Worm (Caenorhabditis elegans) whole organism, young adult: ENCODE results near the gene madf-4.

ENCODE experiments used
- B0261.1 ChIP-seq: sonication (generic microtip); optimal IDR thresholded peaks from 2 replicates; lab custom pipeline; 2016; ENCODE audit warnings: mild to moderate bottlenecking, missing genetic modification characterization, moderate library complexity, missing compliant biosample characterization
- B0336.3 ChIP-seq: fragments of 200-800 bp; sonication (Bioruptor generic); IDR thresholded peaks from 2 replicates; pipeline ENCODE4 v1.3.6; 2022; ENCODE audit warnings: missing genetic modification characterization, missing compliant biosample characterization
- C06A6.2 ChIP-seq: fragments of 200-800 bp; sonication (Bioruptor generic); conservative IDR thresholded peaks from 2 replicates; pipeline ENCODE4 v1.3.6; 2022; ENCODE audit warnings: missing genetic modification characterization, missing compliant biosample characterization
- C17E4.6 ChIP-seq: fragments of 200-800 bp; sonication (Bioruptor generic); IDR thresholded peaks from 2 replicates; pipeline ENCODE4 v1.3.6; 2022; ENCODE audit warnings: missing genetic modification reagents, missing genetic modification characterization, missing compliant biosample characterization
- F22D6.2 ChIP-seq: sonication (generic microtip); optimal IDR thresholded peaks from 2 replicates; lab custom pipeline; 2016; ENCODE audit warnings: mild to moderate bottlenecking, missing genetic modification characterization, missing compliant biosample characterization
- F33H1.4 ChIP-seq: fragments of 200-800 bp; sonication (Bioruptor generic); IDR thresholded peaks from 2 replicates; pipeline ENCODE4 v1.3.6; 2022; ENCODE audit warnings: missing genetic modification reagents, missing genetic modification characterization, missing compliant biosample characterization
- F37B4.10 ChIP-seq: fragments of 200-800 bp; sonication (Bioruptor generic); IDR thresholded peaks from 2 replicates; pipeline ENCODE4 v1.3.6; 2022; ENCODE audit warnings: missing genetic modification characterization, missing compliant biosample characterization
- F55B11.4 ChIP-seq: sonication (generic microtip); optimal IDR thresholded peaks from 2 replicates; lab custom pipeline; 2016; ENCODE audit warnings: missing compliant biosample characterization, missing genetic modification characterization, borderline replicate concordance; ENCODE audit not compliant: insufficient read depth
- F57C9.4 ChIP-seq: sonication (generic microtip); optimal IDR thresholded peaks from 2 replicates; lab custom pipeline; 2017; ENCODE audit warnings: mild to moderate bottlenecking, missing genetic modification characterization, missing compliant biosample characterization
- K11D2.4 ChIP-seq: fragments of 200-800 bp; sonication (Bioruptor generic); IDR thresholded peaks from 2 replicates; pipeline ENCODE4 v1.3.6; 2022; ENCODE audit warnings: missing genetic modification reagents, missing genetic modification characterization, missing compliant biosample characterization
- T07F8.4 ChIP-seq: sonication (generic microtip); optimal IDR thresholded peaks from 2 replicates; lab custom pipeline; 2016; ENCODE audit warnings: mild to moderate bottlenecking, missing genetic modification characterization, moderate library complexity, missing compliant biosample characterization
- Y53G8AR.9 ChIP-seq: fragments of 200-800 bp; sonication (Bioruptor generic); conservative IDR thresholded peaks from 2 replicates; pipeline ENCODE4 v1.3.6; 2022; ENCODE audit warnings: missing genetic modification reagents, missing genetic modification characterization, missing compliant biosample characterization
- Y79H2A.3 ChIP-seq: fragments of 200-800 bp; sonication (Bioruptor generic); conservative IDR thresholded peaks from 2 replicates; pipeline ENCODE4 v1.3.6; 2022; ENCODE audit warnings: missing genetic modification reagents, missing genetic modification characterization, missing compliant biosample characterization
- Y95B8A.8 ChIP-seq: fragments of 200-800 bp; sonication (Bioruptor generic); IDR thresholded peaks from 2 replicates; pipeline ENCODE4 v1.3.6; 2022; ENCODE audit warnings: missing genetic modification reagents, missing genetic modification characterization, missing compliant biosample characterization
- ZK185.1 ChIP-seq: sonication (generic microtip); optimal IDR thresholded peaks from 2 replicates; lab custom pipeline; 2016; ENCODE audit warnings: mild to moderate bottlenecking, missing genetic modification characterization, missing compliant biosample characterization; ENCODE audit not compliant: poor library complexity, severe bottlenecking
- akir-1 ChIP-seq: fragments of 200-800 bp; sonication (Bioruptor generic); optimal IDR thresholded peaks from 2 replicates; lab custom pipeline; 2018; ENCODE audit warnings: mild to moderate bottlenecking, missing genetic modification characterization, moderate library complexity, missing compliant biosample characterization
- bed-1 ChIP-seq: fragments of 200-800 bp; sonication (Bioruptor generic); IDR thresholded peaks from 2 replicates; pipeline ENCODE4 v1.3.6; 2022; ENCODE audit warnings: missing genetic modification reagents, missing genetic modification characterization, missing compliant biosample characterization
- ccch-3 ChIP-seq: fragments of 200-800 bp; sonication (Bioruptor generic); optimal IDR thresholded peaks from 2 replicates; lab custom pipeline; 2018; ENCODE audit warnings: mild to moderate bottlenecking, missing genetic modification characterization, missing compliant biosample characterization
- die-1 ChIP-seq: sonication (generic microtip); optimal IDR thresholded peaks from 2 replicates; lab custom pipeline; 2016; ENCODE audit warnings: missing genotype, mild to moderate bottlenecking, missing genetic modification characterization, missing compliant biosample characterization
- dpl-1 ChIP-seq: fragments of 150-350 bp; optimal IDR thresholded peaks from 2 replicates; lab custom pipeline; 2014; ENCODE audit warnings: missing biosample characterization, missing genetic modification reagents, missing genetic modification characterization
- efl-1 ChIP-seq: fragments of 150-350 bp; optimal IDR thresholded peaks from 2 replicates; lab custom pipeline; 2014; ENCODE audit warnings: missing biosample characterization, missing genetic modification reagents, missing genetic modification characterization
- egrh-3 ChIP-seq: fragments of 200-800 bp; sonication (Bioruptor generic); IDR thresholded peaks from 2 replicates; pipeline ENCODE4 v1.3.6; 2022; ENCODE audit warnings: missing genetic modification reagents, missing genetic modification characterization, missing compliant biosample characterization
- ets-4 ChIP-seq: fragments of 200-800 bp; sonication (Bioruptor generic); optimal IDR thresholded peaks from 2 replicates; lab custom pipeline; 2018; ENCODE audit warnings: mild to moderate bottlenecking, missing genetic modification characterization, missing compliant biosample characterization
- hsf-1 ChIP-seq: fragments of 200-800 bp; sonication (Bioruptor generic); IDR thresholded peaks from 2 replicates; pipeline ENCODE4 v1.3.6; 2022; ENCODE audit warnings: missing genetic modification reagents, missing genetic modification characterization, missing compliant biosample characterization
- let-526 ChIP-seq: fragments of 200-800 bp; sonication (Bioruptor generic); IDR thresholded peaks from 2 replicates; pipeline ENCODE4 v1.3.6; 2022; ENCODE audit warnings: missing genetic modification reagents, missing genetic modification characterization, missing compliant biosample characterization
- lin-26 ChIP-seq: fragments of 200-800 bp; sonication (Bioruptor generic); IDR thresholded peaks from 2 replicates; pipeline ENCODE4 v1.3.6; 2022; ENCODE audit warnings: missing genetic modification reagents, missing genetic modification characterization, missing compliant biosample characterization
- lin-54 ChIP-seq: fragments of 200-800 bp; sonication (Bioruptor generic); optimal IDR thresholded peaks from 2 replicates; lab custom pipeline; 2018; ENCODE audit warnings: mild to moderate bottlenecking, missing genetic modification characterization, missing compliant biosample characterization
- lsy-27 ChIP-seq: sonication (generic microtip); optimal IDR thresholded peaks from 2 replicates; lab custom pipeline; 2017; ENCODE audit warnings: missing genetic modification characterization, mild to moderate bottlenecking, missing compliant biosample characterization, antibody characterized with exemption, missing genotype, borderline replicate concordance; ENCODE audit not compliant: insufficient read depth
- mes-4 ChIP-seq: sonication (generic microtip); optimal IDR thresholded peaks from 2 replicates; lab custom pipeline; 2016; ENCODE audit warnings: missing genotype, missing genetic modification characterization, missing compliant biosample characterization
- nfya-1 ChIP-seq: sonication (generic microtip); optimal IDR thresholded peaks from 2 replicates; lab custom pipeline; 2017; ENCODE audit warnings: antibody characterized with exemption, missing compliant biosample characterization, missing genetic modification characterization, borderline replicate concordance; ENCODE audit not compliant: insufficient read depth
- nhr-27 ChIP-seq: fragments of 200-800 bp; sonication (Bioruptor generic); optimal IDR thresholded peaks from 2 replicates; lab custom pipeline; 2018; ENCODE audit warnings: mild to moderate bottlenecking, missing genetic modification characterization, moderate library complexity, missing compliant biosample characterization
- nhr-80 ChIP-seq: sonication (generic microtip); optimal IDR thresholded peaks from 2 replicates; lab custom pipeline; 2016; ENCODE audit warnings: missing genetic modification characterization, missing compliant biosample characterization
- nhr-90 ChIP-seq: sonication (generic microtip); optimal IDR thresholded peaks from 2 replicates; lab custom pipeline; 2016; ENCODE audit warnings: missing genotype, mild to moderate bottlenecking, missing genetic modification characterization, missing compliant biosample characterization
- pbrm-1 ChIP-seq: fragments of 200-800 bp; sonication (Bioruptor generic); IDR thresholded peaks from 2 replicates; pipeline ENCODE4 v1.3.6; 2022; ENCODE audit warnings: missing genetic modification reagents, missing genetic modification characterization, missing compliant biosample characterization
- rcor-1 ChIP-seq: fragments of 200-800 bp; sonication (Bioruptor generic); IDR thresholded peaks from 2 replicates; pipeline ENCODE4 v1.3.6; 2022; ENCODE audit warnings: missing genetic modification reagents, missing genetic modification characterization, missing compliant biosample characterization
- rec-8 ChIP-seq, 2 experiments: sonication (generic microtip); optimal IDR thresholded peaks; 2 replicates each; lab custom pipeline; 2016; ENCODE audit warnings: mild to moderate bottlenecking in 2 of 2, missing genetic modification characterization in 2 of 2, missing genetic modification reagents in 2 of 2, missing genotype in 2 of 2, missing biosample characterization in 1 of 2, missing compliant biosample characterization in 1 of 2, moderate library complexity in 1 of 2
- snpc-1.3 ChIP-seq: sonication (generic microtip); optimal IDR thresholded peaks from 2 replicates; lab custom pipeline; 2017; ENCODE audit warnings: missing genetic modification characterization, mild to moderate bottlenecking, missing compliant biosample characterization, antibody characterized with exemption, moderate library complexity, missing genotype, missing genetic modification reagents; ENCODE audit not compliant: insufficient read depth
- snpc-4 ChIP-seq, 5 experiments: fragments of 150-350 bp in 1 of 5; sonication (generic microtip) in 4 of 5; optimal IDR thresholded peaks; 2 replicates each; lab custom pipeline; 2014 to 2018; ENCODE audit warnings: missing genetic modification characterization in 5 of 5, missing biosample characterization in 3 of 5, antibody characterized with exemption in 2 of 5, mild to moderate bottlenecking in 2 of 5, missing compliant biosample characterization in 2 of 5, missing genotype in 2 of 5, moderate library complexity in 2 of 5, missing genetic modification reagents in 1 of 5
- tbx-9 ChIP-seq: sonication (generic microtip); optimal IDR thresholded peaks from 2 replicates; lab custom pipeline; 2016; ENCODE audit warnings: borderline replicate concordance, missing genetic modification characterization, inconsistent platforms, missing compliant biosample characterization
- unc-130 ChIP-seq: sonication (generic microtip); optimal IDR thresholded peaks from 2 replicates; lab custom pipeline; 2016; ENCODE audit warnings: missing genetic modification reagents, missing genetic modification characterization, missing compliant biosample characterization
- xnd-1 ChIP-seq: sonication (generic microtip); optimal IDR thresholded peaks from 2 replicates; lab custom pipeline; 2016; ENCODE audit warnings: missing genotype, missing genetic modification reagents, missing genetic modification characterization, missing compliant biosample characterization
- zfh-2 ChIP-seq: fragments of 200-800 bp; sonication (Bioruptor generic); conservative IDR thresholded peaks from 2 replicates; pipeline ENCODE4 v1.3.6; 2022; ENCODE audit warnings: missing genetic modification reagents, missing genetic modification characterization, missing compliant biosample characterization
- ztf-26 ChIP-seq: sonication (generic microtip); optimal IDR thresholded peaks from 2 replicates; lab custom pipeline; 2017; ENCODE audit warnings: missing genetic modification characterization, missing compliant biosample characterization

The madf-4 gene

ce11 chrV:9980731-9981483 lies 18.6 kb upstream of the madf-4 start, which contains the start of the genes ruvb-1 and tofu-1 (continued):
- TF ChIP-seq unc-130 (GFP tag; lab: Kevin White, UChicago) (peak; percentile 4), F33H1.4 (GFP tag; lab: Robert Waterston, UW) (peak; percentile 67), zfh-2 (GFP tag; lab: Robert Waterston, UW) (0 out of 2 replicates have a peak, but pooled peaks have one; percentile 29), ZK185.1 (tag; lab: Kevin White, UChicago) (peak; percentile 58), hsf-1 (0 out of 2 replicates have a peak, but pooled peaks have one; percentile 38), C06A6.2 (GFP tag; lab: Robert Waterston, UW) (peak; percentile 94), lin-54 (GFP tag; lab: Kevin White, UChicago) (peak; percentile 23), K11D2.4 (GFP tag; lab: Robert Waterston, UW) (peak; percentile 50; the same call in 1 of the 2 replicates), xnd-1 (tag; lab: Kevin White, UChicago) (peak; percentile 44), nhr-90 (tag; lab: Kevin White, UChicago) (peak; percentile 29)

ce11 chrV:9978425-9978824 lies 16.1 kb upstream of the madf-4 start:
- no peak for TF ChIP-seq akir-1 (GFP tag; lab: Kevin White, UChicago)
- TF ChIP-seq egrh-3 (GFP tag; lab: Robert Waterston, UW): no peak
- no peak for TF ChIP-seq F22D6.2 (tag; lab: Kevin White, UChicago)
- TF ChIP-seq pbrm-1 (GFP tag; lab: Robert Waterston, UW): peak; percentile 58; the same call in 1 of the 2 replicates
- TF ChIP-seq ccch-3 (GFP tag; lab: Kevin White, UChicago): no peak
- no peak for TF ChIP-seq snpc-4 (GFP tag; optimal IDR thresholded peaks at IDR 0.05; lab: Kevin White, UChicago)
- TF ChIP-seq snpc-4 (tag; optimal IDR thresholded peaks at IDR 0.05; lab: Kevin White, UChicago): peak in 2 of 4 experiments; percentile 24 to 26
- no peak for TF ChIP-seq efl-1
- TF ChIP-seq tbx-9 (tag; lab: Kevin White, UChicago): no peak
- peak; percentile 21 for TF ChIP-seq ZK185.1 (tag; lab: Kevin White, UChicago)
- TF ChIP-seq nhr-80 (tag; lab: Kevin White, UChicago): no peak
- no peak for TF ChIP-seq Y95B8A.8 (GFP tag; lab: Robert Waterston, UW)
- peak; percentile 23 for TF ChIP-seq die-1 (tag; lab: Kevin White, UChicago)
- no peak for TF ChIP-seq ztf-26
- TF ChIP-seq B0261.1: no peak
- peak; percentile 20; the same call in 1 of the 2 replicates for TF ChIP-seq rcor-1 (GFP tag; lab: Robert Waterston, UW)
- no peak for TF ChIP-seq nhr-27 (tag; lab: Kevin White, UChicago)
- TF ChIP-seq bed-1 (GFP tag; lab: Robert Waterston, UW): no peak
- peak; percentile 51 for TF ChIP-seq zfh-2 (GFP tag; lab: Robert Waterston, UW)
- TF ChIP-seq rec-8 (tag; optimal IDR thresholded peaks at IDR 0.05; lab: Kevin White, UChicago): no peak
- peak; percentile 45; the same call in 1 of the 2 replicates for TF ChIP-seq lin-26
- no peak for TF ChIP-seq F57C9.4 (tag; lab: Kevin White, UChicago)
- no peak for TF ChIP-seq let-526 (GFP tag; lab: Robert Waterston, UW)
- no peak for TF ChIP-seq T07F8.4
- TF ChIP-seq ets-4 (GFP tag; lab: Kevin White, UChicago): no peak
- no peak for TF ChIP-seq dpl-1
- TF ChIP-seq mes-4 (tag; lab: Kevin White, UChicago): no peak
- TF ChIP-seq snpc-1.3 (tag; lab: Kevin White, UChicago): no peak
- no peak for TF ChIP-seq xnd-1 (tag; lab: Kevin White, UChicago)
- no peak for TF ChIP-seq Y79H2A.3
- no peak for TF ChIP-seq lsy-27 (tag; lab: Kevin White, UChicago)
- no peak for TF ChIP-seq F55B11.4 (tag; lab: Kevin White, UChicago)
- TF ChIP-seq Y53G8AR.9 (GFP tag; lab: Robert Waterston, UW): 0 out of 2 replicates have a peak, but pooled peaks have one; percentile 14
- TF ChIP-seq unc-130 (GFP tag; lab: Kevin White, UChicago): no peak
- TF ChIP-seq F37B4.10 (GFP tag; lab: Robert Waterston, UW): no peak
- peak; percentile 62; the same call in 1 of the 2 replicates for TF ChIP-seq C17E4.6 (GFP tag; lab: Robert Waterston, UW)
- TF ChIP-seq B0336.3: peak; percentile 84
- no peak for TF ChIP-seq nfya-1 (tag; lab: Kevin White, UChicago)
